Fruit fly (Drosophila melanogaster): ENCODE data around the gene Spase22-23.
A peak's percentile ranks its signal among the peaks of the same experiment; 100 is the strongest.

Gene Spase22-23

dm6 chr3R:24276104-24277008 lies 46.5 kb upstream of the Spase22-23 start, which contains the start of gene Orct (continued):
- TF ChIP-seq CG8924 (tag; optimal IDR thresholded peaks at IDR 0.05) (peak; percentile 84), CG13624 (GFP tag; optimal IDR thresholded peaks at IDR 0.05) (peak; percentile 46), CG4282 (GFP tag; optimal IDR thresholded peaks at IDR 0.05) (no peak), Opbp (GFP tag; IDR thresholded peaks at IDR 0.05; ENCODE audit: partially characterized antibody) (no peak), Blimp-1 (GFP tag; optimal IDR thresholded peaks at IDR 0.05) (peak; percentile 60), Lim3 (GFP tag; IDR thresholded peaks at IDR 0.05) (no peak), sob (GFP tag; IDR thresholded peaks at IDR 0.05) (peak; percentile 66; the same call in 1 of the 2 replicates), nerfin-2 (GFP tag; IDR thresholded peaks at IDR 0.05; ENCODE audit: partially characterized antibody) (no peak), unc-4 (GFP tag; IDR thresholded peaks at IDR 0.05; ENCODE audit: partially characterized antibody) (no peak), CG16863 (GFP tag; optimal IDR thresholded peaks at IDR 0.05) (peak; percentile 50), CG11723 (GFP tag; optimal IDR thresholded peaks at IDR 0.05) (peak; percentile 40), eyg (GFP tag; optimal IDR thresholded peaks at IDR 0.05) (peak; percentile 51), cato (GFP tag; optimal IDR thresholded peaks at IDR 0.05; ENCODE audit: borderline replicate concordance) (peak; percentile 31), CG15073 (GFP tag; optimal IDR thresholded peaks at IDR 0.05) (peak; percentile 90), Neu2 (GFP tag; optimal IDR thresholded peaks at IDR 0.05; ENCODE audit: borderline replicate concordance) (no peak), Dfd (GFP tag; optimal IDR thresholded peaks at IDR 0.05) (no peak), CG9932 (GFP tag; IDR thresholded peaks at IDR 0.05) (peak; percentile 76), CG3838 (GFP tag; optimal IDR thresholded peaks at IDR 0.05) (peak; percentile 37), CG4820 (GFP tag; optimal IDR thresholded peaks at IDR 0.05) (peak; percentile 45), tna (GFP tag; IDR thresholded peaks at IDR 0.05; ENCODE audit: partially characterized antibody) (no peak), disco-r (GFP tag; optimal IDR thresholded peaks at IDR 0.05) (no peak), CG13424 (tag; optimal IDR thresholded peaks at IDR 0.05) (peak; percentile 79), CG3726 (GFP tag; IDR thresholded peaks at IDR 0.05) (0 out of 3 replicates have a peak, but pooled peaks have one; percentile 15), CHES-1-like (GFP tag; optimal IDR thresholded peaks at IDR 0.05) (peak; percentile 62), cwo (GFP tag; optimal IDR thresholded peaks at IDR 0.05) (peak; percentile 63), CG8388 (GFP tag; optimal IDR thresholded peaks at IDR 0.05) (peak; percentile 64), CG4730 (GFP tag; IDR thresholded peaks at IDR 0.05) (no peak), CG17612 (GFP tag; IDR thresholded peaks at IDR 0.05) (0 out of 2 replicates have a peak, but pooled peaks have one; percentile 49), CG7271 (tag; optimal IDR thresholded peaks at IDR 0.05) (no peak), tap (tag; optimal IDR thresholded peaks at IDR 0.05) (peak; percentile 77), C15 (GFP tag; IDR thresholded peaks at IDR 0.05) (no peak), seq (GFP tag; IDR thresholded peaks at IDR 0.05) (peak; percentile 63; the same call in 1 of the 2 replicates), CG33213 (GFP tag; optimal IDR thresholded peaks at IDR 0.05) (no peak), Ets97D (GFP tag; optimal IDR thresholded peaks at IDR 0.05) (peak; percentile 16), gsb (GFP tag; IDR thresholded peaks at IDR 0.05) (peak; percentile 47), CG34224 (GFP tag; IDR thresholded peaks at IDR 0.05; ENCODE audit: partially characterized antibody) (no peak), Hsf (GFP tag; optimal IDR thresholded peaks at IDR 0.05) (peak; percentile 63), CG12219 (GFP tag; optimal IDR thresholded peaks at IDR 0.05) (peak; percentile 72), Stat92E (GFP tag; optimal IDR thresholded peaks at IDR 0.05) (no peak), nerfin-1 (tag; optimal IDR thresholded peaks at IDR 0.05) (peak; percentile 54), NFAT (GFP tag; IDR thresholded peaks at IDR 0.05) (peak; percentile 49), cas (GFP tag; IDR thresholded peaks at IDR 0.05) (no peak), fru (optimal IDR thresholded peaks at IDR 0.05) (no peak), mirr (GFP tag; optimal IDR thresholded peaks at IDR 0.05) (peak; percentile 59), CG6683 (GFP tag; optimal IDR thresholded peaks at IDR 0.05) (peak; percentile 61), trh (GFP tag; optimal IDR thresholded peaks at IDR 0.05) (no peak), Aef1 (GFP tag; IDR thresholded peaks at IDR 0.05) (peak; percentile 54; the same call in 2 of the 3 replicates), CG10654 (GFP tag; optimal IDR thresholded peaks at IDR 0.05) (peak; percentile 27)
